Worm (Caenorhabditis elegans) whole organism, L1 larva: ENCODE measurements around the gene iff-2.

Experiments
- C34B4.2 ChIP-seq: sonication (generic microtip); optimal IDR thresholded peaks from 2 replicates; lab custom pipeline; 2017; ENCODE audit warnings: mild to moderate bottlenecking, missing genetic modification characterization, missing compliant biosample characterization
- ces-1 ChIP-seq: fragments of 150-350 bp; optimal IDR thresholded peaks from 2 replicates; lab custom pipeline; 2014; ENCODE audit warnings: missing biosample characterization, missing genetic modification reagents, missing genetic modification characterization
- lir-3 ChIP-seq: sonication (generic microtip); optimal IDR thresholded peaks from 2 replicates; lab custom pipeline; 2016; ENCODE audit warnings: mild to moderate bottlenecking, missing genetic modification characterization, moderate library complexity, missing compliant biosample characterization; ENCODE audit not compliant: poor library complexity
- lsy-2 ChIP-seq, 2 experiments: fragments of 150-350 bp; optimal IDR thresholded peaks; 2 replicates each; lab custom pipeline; 2014; ENCODE audit warnings: missing biosample characterization in 2 of 2, missing genetic modification characterization in 2 of 2
- nhr-71 ChIP-seq: sonication (generic microtip); optimal IDR thresholded peaks from 2 replicates; lab custom pipeline; 2016; ENCODE audit warnings: mild to moderate bottlenecking, missing genetic modification characterization, moderate library complexity, missing compliant biosample characterization

DNA sequence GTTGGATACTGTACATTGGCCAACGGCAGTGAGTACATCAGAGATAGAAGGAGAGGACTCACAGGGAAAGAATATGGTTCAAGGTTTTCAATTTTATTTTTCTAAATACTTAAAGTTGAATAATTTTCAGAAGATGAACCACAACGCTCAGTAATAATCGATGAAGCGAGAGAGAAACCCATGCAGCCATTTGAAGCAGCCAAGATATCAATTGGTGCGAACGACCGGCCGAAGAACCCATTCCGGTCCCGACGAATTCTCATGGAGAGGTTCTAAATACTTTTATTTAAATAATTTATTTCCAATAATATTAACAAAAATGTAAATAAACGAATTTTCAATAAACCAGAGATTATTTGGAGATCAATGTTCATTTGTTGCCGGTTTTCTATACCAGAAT, 39.0 kb upstream of the iff-2 start, which contains the start of gene pigg-1:
- TF ChIP-seq nhr-71 (tag; lab: Kevin White, UChicago) (no peak), lir-3 (no peak), lsy-2 (tag; optimal IDR thresholded peaks at IDR 0.05; lab: Kevin White, UChicago) (no peak), ces-1 (GFP tag; lab: Kevin White, UChicago) (no peak), C34B4.2 (tag; lab: Kevin White, UChicago) (no peak)
